Worm (Caenorhabditis elegans) whole organism, mixed stage, embryonic: ENCODE data around the gene C39D10.7.

Experiments
- M03D4.4 ChIP-seq: sonication (generic microtip); optimal IDR thresholded peaks from 2 replicates; lab custom pipeline; 2017; ENCODE audit warnings: mild to moderate bottlenecking, missing genetic modification characterization, missing compliant biosample characterization
- bed-3 ChIP-seq: fragments of 200-800 bp; sonication (Bioruptor generic); optimal IDR thresholded peaks from 3 replicates; lab custom pipeline; 2018; ENCODE audit warnings: mild to moderate bottlenecking, missing genetic modification characterization, moderate library complexity, missing compliant biosample characterization
- elt-1 ChIP-seq: sonication (generic microtip); optimal IDR thresholded peaks from 2 replicates; lab custom pipeline; 2017; ENCODE audit warnings: missing genetic modification characterization, mild to moderate bottlenecking, missing compliant biosample characterization, antibody characterized with exemption, moderate library complexity, borderline replicate concordance; ENCODE audit not compliant: insufficient read depth
- lsy-2 ChIP-seq: fragments of 150-350 bp; optimal IDR thresholded peaks from 2 replicates; lab custom pipeline; 2014; ENCODE audit warnings: missing biosample characterization, missing genetic modification characterization
- mab-5 ChIP-seq: fragments of 150-350 bp; optimal IDR thresholded peaks from 2 replicates; lab custom pipeline; 2014; ENCODE audit warnings: missing biosample characterization, missing genetic modification characterization
- mep-1 ChIP-seq: fragments of 150-350 bp; optimal IDR thresholded peaks from 2 replicates; lab custom pipeline; 2017; ENCODE audit warnings: missing biosample characterization, missing genetic modification reagents, missing genetic modification characterization, inconsistent platforms
- mls-2 ChIP-seq: sonication (generic microtip); optimal IDR thresholded peaks from 2 replicates; lab custom pipeline; 2016; ENCODE audit warnings: mild to moderate bottlenecking, missing genetic modification characterization, moderate library complexity, missing compliant biosample characterization
- nhr-12 ChIP-seq: fragments of 150-350 bp; optimal IDR thresholded peaks from 2 replicates; lab custom pipeline; 2014; ENCODE audit warnings: missing biosample characterization, missing genetic modification characterization
- nhr-237 ChIP-seq: fragments of 150-350 bp; optimal IDR thresholded peaks from 2 replicates; lab custom pipeline; 2014; ENCODE audit warnings: missing biosample characterization, missing genetic modification characterization
- nhr-28 ChIP-seq: fragments of 150-350 bp; optimal IDR thresholded peaks from 2 replicates; lab custom pipeline; 2014; ENCODE audit warnings: missing biosample characterization, missing genetic modification characterization
- nhr-76 ChIP-seq: sonication (generic microtip); optimal IDR thresholded peaks from 2 replicates; lab custom pipeline; 2017; ENCODE audit warnings: missing biosample characterization, missing genetic modification characterization
- pha-4 ChIP-seq: fragments of 150-350 bp; optimal IDR thresholded peaks from 2 replicates; lab custom pipeline; 2018; ENCODE audit warnings: missing biosample characterization, missing genetic modification reagents, missing genetic modification characterization
- snpc-4 ChIP-seq: fragments of 150-350 bp; optimal IDR thresholded peaks from 2 replicates; lab custom pipeline; 2014; ENCODE audit warnings: missing biosample characterization, missing genetic modification characterization
- unc-39 ChIP-seq: fragments of 150-350 bp; optimal IDR thresholded peaks from 2 replicates; lab custom pipeline; 2014; ENCODE audit warnings: missing biosample characterization, missing genetic modification characterization

- TF ChIP-seq mep-1 (tag; lab: Kevin White, UChicago) (no peak), elt-1 (tag; lab: Kevin White, UChicago) (no peak), pha-4 (tag; lab: Kevin White, UChicago) (no peak), lsy-2 (no peak), snpc-4 (tag; lab: Kevin White, UChicago) (no peak), mab-5 (tag; lab: Kevin White, UChicago) (no peak), nhr-28 (tag; lab: Kevin White, UChicago) (no peak), unc-39 (tag; lab: Kevin White, UChicago) (no peak), nhr-12 (tag; lab: Kevin White, UChicago) (no peak), nhr-237 (tag; lab: Kevin White, UChicago) (no peak), bed-3 (no peak), mls-2 (tag; lab: Kevin White, UChicago) (no peak), nhr-76 (tag; lab: Kevin White, UChicago) (no peak), M03D4.4 (tag; lab: Kevin White, UChicago) (no peak)
Measured at ce11 chrX:7944999-7945398, 31.3 kb upstream of the C39D10.7 start, which contains the start of gene tnt-3.
